Fruit fly (Drosophila melanogaster): ENCODE measurements around the gene Clic.

The Clic gene

dm6 chrX:13781739-13782502 is 40.2 kb downstream of the Clic start, which contains the start of the genes CtsB and amrt (continued):
- TF ChIP-seq rib (GFP tag; IDR thresholded peaks at IDR 0.05), result no peak
- TF ChIP-seq slp2 (GFP tag; optimal IDR thresholded peaks at IDR 0.05), result peak; percentile 16
- TF ChIP-seq CG7839 (tag; optimal IDR thresholded peaks at IDR 0.05), result peak; percentile 42
- peak; percentile 60 for TF ChIP-seq Fer1 (GFP tag; optimal IDR thresholded peaks at IDR 0.05)
- no peak for TF ChIP-seq ab (GFP tag; optimal IDR thresholded peaks at IDR 0.05)
- TF ChIP-seq bsh (GFP tag; optimal IDR thresholded peaks at IDR 0.05), result peak; percentile 18 to 58
- TF ChIP-seq CG17385 (GFP tag; optimal IDR thresholded peaks at IDR 0.05), result peak; percentile 21
- peak; percentile 76 for TF ChIP-seq nmo (GFP tag; optimal IDR thresholded peaks at IDR 0.05)
- TF ChIP-seq CG6654 (GFP tag; optimal IDR thresholded peaks at IDR 0.05), result no peak
- TF ChIP-seq Dip3 (GFP tag; optimal IDR thresholded peaks at IDR 0.05), result peak; percentile 38
- peak; percentile 86 for TF ChIP-seq phol (tag; optimal IDR thresholded peaks at IDR 0.05)
- TF ChIP-seq dysf (GFP tag; IDR thresholded peaks at IDR 0.05), result peak; percentile 62; the same call in 2 of the 3 replicates
- TF ChIP-seq emc (GFP tag; optimal IDR thresholded peaks at IDR 0.05), result no peak
- peak; percentile 51 for TF ChIP-seq Side (GFP tag; optimal IDR thresholded peaks at IDR 0.05)
- peak; percentile 9 for TF ChIP-seq CG15601 (tag; optimal IDR thresholded peaks at IDR 0.05)
- peak; percentile 55 for TF ChIP-seq CG2712 (tag; optimal IDR thresholded peaks at IDR 0.05)
- TF ChIP-seq unc-4 (GFP tag; IDR thresholded peaks at IDR 0.05; ENCODE audit: partially characterized antibody), result peak; percentile 80; the same call in 1 of the 2 replicates
- TF ChIP-seq CG8290 (GFP tag; optimal IDR thresholded peaks at IDR 0.05), result peak; percentile 57
- peak in 1 of 2 experiments; percentile 19 for TF ChIP-seq CG8290 (tag; optimal IDR thresholded peaks at IDR 0.05)
- peak; percentile 31 for TF ChIP-seq chn (GFP tag; optimal IDR thresholded peaks at IDR 0.05)
- peak; percentile 76 for TF ChIP-seq HLH4C (GFP tag; IDR thresholded peaks at IDR 0.05; ENCODE audit: partially characterized antibody)
- no peak for TF ChIP-seq CG10431 (GFP tag; optimal IDR thresholded peaks at IDR 0.05)
- TF ChIP-seq CG3847 (GFP tag; IDR thresholded peaks at IDR 0.05), result peak; percentile 60
- TF ChIP-seq YL-1 (GFP tag; optimal IDR thresholded peaks at IDR 0.05), result peak; percentile 51
- peak; percentile 28 for TF ChIP-seq kay (GFP tag; optimal IDR thresholded peaks at IDR 0.05)
- peak; percentile 4 for TF ChIP-seq nerfin-1 (tag; optimal IDR thresholded peaks at IDR 0.05)
- TF ChIP-seq shn (GFP tag; optimal IDR thresholded peaks at IDR 0.05), result peak; percentile 46
- peak; percentile 37 for TF ChIP-seq CG1233 (GFP tag; optimal IDR thresholded peaks at IDR 0.05)
- no peak for TF ChIP-seq CG3281 (GFP tag; optimal IDR thresholded peaks at IDR 0.05)
- TF ChIP-seq Atf-2 (GFP tag; optimal IDR thresholded peaks at IDR 0.05), result peak; percentile 41
- TF ChIP-seq CG15696 (tag; optimal IDR thresholded peaks at IDR 0.05), result peak; percentile 49
- TF ChIP-seq CG15514 (GFP tag; optimal IDR thresholded peaks at IDR 0.05), result peak; percentile 79
- peak; percentile 49 for TF ChIP-seq CG2116 (GFP tag; optimal IDR thresholded peaks at IDR 0.05)
- no peak for TF ChIP-seq sr (GFP tag; IDR thresholded peaks at IDR 0.05)
- peak; percentile 58 for TF ChIP-seq kni (GFP tag; optimal IDR thresholded peaks at IDR 0.05)
- TF ChIP-seq eve (GFP tag; optimal IDR thresholded peaks at IDR 0.05), result peak in 1 of 2 experiments; percentile 11
- peak; percentile 51 to 68 for TF ChIP-seq dpn (GFP tag; optimal IDR thresholded peaks at IDR 0.05)
- no peak for TF ChIP-seq pfk (GFP tag; optimal IDR thresholded peaks at IDR 0.05)
- peak; percentile 53; the same call in 1 of the 2 replicates for TF ChIP-seq ssp (GFP tag; IDR thresholded peaks at IDR 0.05)
- peak; percentile 61; the same call in 1 of the 2 replicates for TF ChIP-seq GATAe (GFP tag; conservative IDR thresholded peaks at IDR 0.05)
- peak; percentile 95 for TF ChIP-seq CG17186 (GFP tag; optimal IDR thresholded peaks at IDR 0.05)
- peak; percentile 50 for TF ChIP-seq CG7786 (GFP tag; optimal IDR thresholded peaks at IDR 0.05)
- TF ChIP-seq CG34422 (GFP tag; IDR thresholded peaks at IDR 0.05), result 0 out of 3 replicates have a peak, but pooled peaks have one; percentile 18
- TF ChIP-seq CG10209 (GFP tag; optimal IDR thresholded peaks at IDR 0.05), result peak; percentile 48
- peak; percentile 89 for TF ChIP-seq Scr (GFP tag; IDR thresholded peaks at IDR 0.05; ENCODE audit: partially characterized antibody)
- TF ChIP-seq Dbx (GFP tag; IDR thresholded peaks at IDR 0.05), result 0 out of 3 replicates have a peak, but pooled peaks have one; percentile 48
- peak; percentile 62 for TF ChIP-seq Drgx (GFP tag; IDR thresholded peaks at IDR 0.05)
- peak; percentile 17 for TF ChIP-seq CG16863 (GFP tag; optimal IDR thresholded peaks at IDR 0.05)
- TF ChIP-seq sug (tag; optimal IDR thresholded peaks at IDR 0.05), result peak; percentile 66
